Fruit fly (Drosophila melanogaster) S2 (cell line): ENCODE data around the gene Dok.

Experiments used
- CG8478 ChIP-seq: fragments of >200 bp; optimal IDR thresholded peaks from 2 replicates; lab custom pipeline; 2018
- CTCF ChIP-seq, 2 experiments: fragments of >200 bp; optimal IDR thresholded peaks; 2 replicates each; lab custom pipeline; 2018

DNA sequence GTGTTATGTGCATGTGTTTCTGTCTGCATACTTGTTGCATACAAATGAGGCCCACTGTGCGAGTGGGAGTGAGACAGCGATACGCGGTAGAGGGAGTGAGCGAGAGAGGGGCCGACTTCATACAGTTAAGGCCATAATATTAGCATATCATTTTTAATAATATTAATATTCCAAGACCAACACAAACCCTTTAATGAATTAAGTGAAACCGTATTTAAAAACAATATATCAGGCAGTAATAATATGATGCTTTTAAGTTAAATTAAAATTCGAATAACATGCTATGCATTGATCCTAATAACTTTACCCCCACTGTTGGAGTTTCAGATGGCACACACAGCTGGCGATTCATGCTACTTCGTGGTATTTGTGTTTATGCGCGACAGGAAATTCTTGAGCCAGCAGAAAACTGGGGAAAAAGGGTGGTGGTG is 817 bp downstream of the Dok start:
- no peak for TF ChIP-seq CTCF (optimal IDR thresholded peaks at IDR 0.05; lab: Kevin White, UChicago)
- no peak for TF ChIP-seq CG8478
